Worm (Caenorhabditis elegans) whole organism, L3 larva: ENCODE measurements around the gene K10C2.7.

Experiments used
- pqm-1 ChIP-seq: fragments of 150-350 bp; optimal IDR thresholded peaks from 2 replicates; lab custom pipeline; 2017; ENCODE audit warnings: missing biosample characterization, missing genetic modification characterization, inconsistent platforms
- skn-1 ChIP-seq: fragments of 150-350 bp; optimal IDR thresholded peaks from 2 replicates; lab custom pipeline; 2014; ENCODE audit warnings: missing biosample characterization, missing genetic modification characterization

DNA sequence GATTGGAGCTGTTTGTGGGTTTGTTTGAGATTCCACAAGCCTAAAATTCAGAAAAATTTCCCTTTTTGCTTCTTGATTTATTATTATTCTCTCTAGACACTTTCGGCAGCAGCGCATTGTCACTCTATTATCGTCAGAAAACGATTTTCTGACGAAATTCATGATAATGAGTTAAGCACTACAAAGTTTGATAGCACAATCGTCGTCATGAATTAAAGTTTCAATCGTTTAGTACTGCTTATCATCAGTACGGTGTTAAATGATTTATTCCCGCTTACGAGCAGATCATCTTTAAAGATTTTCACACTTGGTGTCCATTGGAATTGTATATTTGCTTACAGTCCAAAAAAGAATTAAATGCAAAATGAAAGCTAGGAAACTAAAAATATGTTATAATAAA lies 13.7 kb downstream of the K10C2.7 start:
- no peak for TF ChIP-seq skn-1 (tag; lab: Kevin White, UChicago)
- peak; percentile 84 for TF ChIP-seq pqm-1 (tag; lab: Kevin White, UChicago)
